Fruit fly (Drosophila melanogaster): Measurements from ENCODE around the gene Npc2d.

The Npc2d gene

dm6 chr3R:10048035-10048774, 7.7 kb downstream of the Npc2d start (continued):
- TF ChIP-seq H15 (GFP tag; IDR thresholded peaks at IDR 0.05) = no peak
- no peak for TF ChIP-seq CG13894 (tag; optimal IDR thresholded peaks at IDR 0.05)
- no peak for TF ChIP-seq fd3F (GFP tag; optimal IDR thresholded peaks at IDR 0.05)
- TF ChIP-seq CG6683 (GFP tag; optimal IDR thresholded peaks at IDR 0.05) = no peak
- TF ChIP-seq BtbVII (GFP tag; optimal IDR thresholded peaks at IDR 0.05) = peak; percentile 19
- TF ChIP-seq tap (tag; optimal IDR thresholded peaks at IDR 0.05) = peak; percentile 2
- no peak for TF ChIP-seq CG6254 (GFP tag; optimal IDR thresholded peaks at IDR 0.05)
- TF ChIP-seq ara (GFP tag; IDR thresholded peaks at IDR 0.05) = no peak
- no peak for TF ChIP-seq ash1 (GFP tag; optimal IDR thresholded peaks at IDR 0.05)
- TF ChIP-seq CG9215 (GFP tag; IDR thresholded peaks at IDR 0.05) = no peak
- TF ChIP-seq jumu (GFP tag; optimal IDR thresholded peaks at IDR 0.05) = no peak
- TF ChIP-seq CG1024 (GFP tag; IDR thresholded peaks at IDR 0.05) = no peak
- TF ChIP-seq insv (GFP tag; optimal IDR thresholded peaks at IDR 0.05) = peak; percentile 83 to 98
- no peak for TF ChIP-seq CG1792 (GFP tag; optimal IDR thresholded peaks at IDR 0.05)
- no peak for TF ChIP-seq CG4617 (GFP tag; optimal IDR thresholded peaks at IDR 0.05; ENCODE audit: borderline replicate concordance)
- peak; percentile 23 for TF ChIP-seq lilli (GFP tag; optimal IDR thresholded peaks at IDR 0.05)
- TF ChIP-seq CG12071 (GFP tag; optimal IDR thresholded peaks at IDR 0.05) = no peak
- peak; percentile 51 for TF ChIP-seq CG18619 (GFP tag; optimal IDR thresholded peaks at IDR 0.05)
- TF ChIP-seq az2 (GFP tag; optimal IDR thresholded peaks at IDR 0.05) = peak; percentile 33
- TF ChIP-seq grau (tag; optimal IDR thresholded peaks at IDR 0.05) = peak; percentile 63
- no peak for TF ChIP-seq wor (GFP tag; IDR thresholded peaks at IDR 0.05)
- TF ChIP-seq CG4282 (GFP tag; optimal IDR thresholded peaks at IDR 0.05) = no peak
- TF ChIP-seq luna (GFP tag; optimal IDR thresholded peaks at IDR 0.05) = no peak
- TF ChIP-seq toy (GFP tag; IDR thresholded peaks at IDR 0.05) = no peak
- TF ChIP-seq wdn (GFP tag; IDR thresholded peaks at IDR 0.05) = no peak
- no peak for TF ChIP-seq Aef1 (GFP tag; IDR thresholded peaks at IDR 0.05)
- TF ChIP-seq CG9932 (GFP tag; IDR thresholded peaks at IDR 0.05) = no peak
- no peak for TF ChIP-seq HmgZ (tag; optimal IDR thresholded peaks at IDR 0.05)
- no peak for TF ChIP-seq CG8089 (GFP tag; optimal IDR thresholded peaks at IDR 0.05)
- peak; percentile 19 for TF ChIP-seq Xbp1 (GFP tag; optimal IDR thresholded peaks at IDR 0.05)
- no peak for TF ChIP-seq sna (GFP tag; IDR thresholded peaks at IDR 0.05; ENCODE audit: partially characterized antibody)
- TF ChIP-seq Deaf1 (tag; optimal IDR thresholded peaks at IDR 0.05) = no peak
- TF ChIP-seq CG7987 (GFP tag; optimal IDR thresholded peaks at IDR 0.05) = no peak
- TF ChIP-seq CG1647 (GFP tag; optimal IDR thresholded peaks at IDR 0.05) = no peak
- no peak for TF ChIP-seq CG2202 (tag; optimal IDR thresholded peaks at IDR 0.05)
- TF ChIP-seq Camta (GFP tag; optimal IDR thresholded peaks at IDR 0.05) = no peak
- TF ChIP-seq CG4328 (GFP tag; optimal IDR thresholded peaks at IDR 0.05) = no peak
- TF ChIP-seq CG17568 (GFP tag; optimal IDR thresholded peaks at IDR 0.05) = no peak
- no peak for TF ChIP-seq YL-1 (GFP tag; optimal IDR thresholded peaks at IDR 0.05)
- TF ChIP-seq CG3847 (GFP tag; IDR thresholded peaks at IDR 0.05) = 0 out of 2 replicates have a peak, but pooled peaks have one; percentile 9
- TF ChIP-seq da (GFP tag; optimal IDR thresholded peaks at IDR 0.05) = no peak
- TF ChIP-seq ro (GFP tag; IDR thresholded peaks at IDR 0.05) = no peak
